Worm (Caenorhabditis elegans): Measurements from ENCODE around the gene nhr-46.

DNA sequence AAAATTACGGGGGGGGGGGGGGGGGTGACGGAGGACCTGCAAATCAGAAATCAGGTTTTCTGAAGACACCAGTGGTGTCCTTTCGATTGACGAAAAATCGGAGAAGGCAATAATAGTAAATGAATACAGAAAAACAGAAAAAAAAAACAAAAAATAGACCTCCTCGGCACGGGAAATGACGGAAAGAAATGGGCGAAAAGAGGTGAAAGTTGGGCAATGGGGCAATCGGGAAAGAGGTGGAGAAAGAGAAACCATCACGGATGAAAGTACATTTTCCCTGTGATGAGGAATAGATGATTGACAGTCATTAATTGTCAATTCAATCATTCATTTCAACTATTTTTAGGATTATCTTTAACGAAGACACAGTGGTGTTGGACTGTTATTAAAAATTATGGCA, 53.7 kb downstream of the nhr-46 start:
- TF ChIP-seq flt-1 (GFP tag; IDR thresholded peaks at IDR 0.05) = no peak
- no peak for TF ChIP-seq ztf-29 (GFP tag; IDR thresholded peaks at IDR 0.05)

Measured in whole organism, midembryonic.